Fruit fly (Drosophila melanogaster) whole organism, embryonic: ENCODE results near the gene CG12289.

Experiments
- B-H2 ChIP-seq: fragments of 200-800 bp; sonication (Bioruptor generic); optimal IDR thresholded peaks from 2 replicates; lab custom pipeline; 2018; ENCODE audit warnings: missing biosample characterization, mild to moderate bottlenecking, missing genetic modification characterization
- BEAF-32 ChIP-seq: fragments of 200-800 bp; sonication (Bioruptor generic); optimal IDR thresholded peaks from 3 replicates; lab custom pipeline; 2017; ENCODE audit warnings: missing biosample characterization, missing genetic modification characterization, mild to moderate bottlenecking, moderate library complexity, missing genetic modification reagents
- Bteb2 ChIP-seq: fragments of 200-800 bp; sonication (Bioruptor generic); optimal IDR thresholded peaks from 2 replicates; lab custom pipeline; 2016; ENCODE audit warnings: missing biosample characterization, missing genetic modification characterization
- C15 ChIP-seq: fragments of 200-800 bp; sonication (Bioruptor generic); IDR thresholded peaks from 3 replicates; pipeline ENCODE4 v1.3.6; 2022; ENCODE audit warnings: missing biosample characterization, missing genetic modification characterization
- CG10431 ChIP-seq: fragments of 200-800 bp; sonication (Bioruptor generic); optimal IDR thresholded peaks from 3 replicates; lab custom pipeline; 2018; ENCODE audit warnings: missing biosample characterization, mild to moderate bottlenecking, missing genetic modification characterization
- CG11247 ChIP-seq: fragments of 200-800 bp; sonication (Bioruptor generic); IDR thresholded peaks from 2 replicates; pipeline ENCODE4 v1.3.6; 2022; ENCODE audit warnings: missing biosample characterization, missing genetic modification characterization
- CG13123 ChIP-seq: fragments of 200-800 bp; sonication (Bioruptor generic); optimal IDR thresholded peaks from 2 replicates; lab custom pipeline; 2016; ENCODE audit warnings: missing biosample characterization, missing genetic modification characterization
- CG14441 ChIP-seq: fragments of 200-800 bp; sonication (Bioruptor generic); IDR thresholded peaks from 2 replicates; pipeline ENCODE4 v1.3.6; 2022; ENCODE audit warnings: missing biosample characterization, missing genetic modification characterization
- CG15269 ChIP-seq: fragments of 200-800 bp; sonication (Bioruptor generic); optimal IDR thresholded peaks from 2 replicates; lab custom pipeline; 2018; ENCODE audit warnings: missing biosample characterization, mild to moderate bottlenecking, missing genetic modification characterization, moderate library complexity
- CG1529 ChIP-seq: fragments of 200-800 bp; sonication (Bioruptor generic); optimal IDR thresholded peaks from 3 replicates; lab custom pipeline; 2018; ENCODE audit warnings: missing biosample characterization, missing genetic modification characterization
- CG15601 ChIP-seq: fragments of 200-800 bp; sonication (Bioruptor generic); optimal IDR thresholded peaks from 3 replicates; lab custom pipeline; 2019; ENCODE audit warnings: missing biosample characterization, mild to moderate bottlenecking, missing genetic modification characterization, moderate library complexity
- CG18619 ChIP-seq: fragments of 200-800 bp; sonication (Bioruptor generic); optimal IDR thresholded peaks from 3 replicates; lab custom pipeline; 2017; ENCODE audit warnings: missing biosample characterization, mild to moderate bottlenecking, missing genetic modification characterization
- CG18764 ChIP-seq: fragments of 200-800 bp; sonication (Bioruptor generic); optimal IDR thresholded peaks from 3 replicates; lab custom pipeline; 2016; ENCODE audit warnings: missing biosample characterization, missing genetic modification characterization
- CG2202 ChIP-seq: fragments of 200-800 bp; sonication (Bioruptor generic); optimal IDR thresholded peaks from 2 replicates; lab custom pipeline; 2018; ENCODE audit warnings: missing biosample characterization, mild to moderate bottlenecking, missing genetic modification characterization
- CG31224 ChIP-seq: fragments of 200-800 bp; sonication (Bioruptor generic); IDR thresholded peaks from 2 replicates; pipeline ENCODE4 v1.3.6; 2022; ENCODE audit warnings: missing biosample characterization, missing genetic modification characterization
- CG32767 ChIP-seq: fragments of 200-800 bp; sonication (Bioruptor generic); IDR thresholded peaks from 2 replicates; pipeline ENCODE4 v1.3.6; 2022; ENCODE audit warnings: missing biosample characterization, missing genetic modification characterization
- CG6683 ChIP-seq: fragments of 200-800 bp; sonication (Bioruptor generic); optimal IDR thresholded peaks from 2 replicates; lab custom pipeline; 2017; ENCODE audit warnings: missing biosample characterization, mild to moderate bottlenecking, missing genetic modification characterization, missing genetic modification reagents
- CG8924 ChIP-seq: fragments of 200-800 bp; optimal IDR thresholded peaks from 3 replicates; lab custom pipeline; 2019; ENCODE audit warnings: missing biosample characterization, mild to moderate bottlenecking, missing genetic modification characterization, moderate library complexity
- CG9437 ChIP-seq: fragments of 200-800 bp; sonication (Bioruptor generic); optimal IDR thresholded peaks from 2 replicates; lab custom pipeline; 2018; ENCODE audit warnings: missing biosample characterization, mild to moderate bottlenecking, missing genetic modification characterization
- CG9876 ChIP-seq: fragments of 200-800 bp; sonication (Bioruptor generic); optimal IDR thresholded peaks from 2 replicates; lab custom pipeline; 2016; ENCODE audit warnings: missing biosample characterization, missing genetic modification characterization
- Dip2 ChIP-seq: fragments of 200-800 bp; sonication (Bioruptor generic); IDR thresholded peaks from 2 replicates; pipeline ENCODE4 v1.3.6; 2022; ENCODE audit warnings: missing biosample characterization, missing genetic modification characterization
- Eip74EF ChIP-seq, 2 experiments: fragments of 200-800 bp in 1 of 2; fragments of >200 bp in 1 of 2; sonication (Bioruptor generic) in 1 of 2; optimal IDR thresholded peaks; 2 replicates each; lab custom pipeline; 2017 to 2019; ENCODE audit warnings: missing biosample characterization in 2 of 2, missing genetic modification characterization in 2 of 2, mild to moderate bottlenecking in 1 of 2, moderate library complexity in 1 of 2
- Gug ChIP-seq: fragments of 200-800 bp; sonication (Bioruptor generic); IDR thresholded peaks from 4 replicates; pipeline ENCODE4 v1.3.6; 2022; ENCODE audit warnings: missing biosample characterization, missing genetic modification characterization
- MTF-1 ChIP-seq: fragments of 200-800 bp; sonication (Bioruptor generic); optimal IDR thresholded peaks from 2 replicates; lab custom pipeline; 2018; ENCODE audit warnings: missing biosample characterization, mild to moderate bottlenecking, missing genetic modification characterization, borderline replicate concordance
- Nf-YA ChIP-seq: fragments of 200-800 bp; sonication (Bioruptor generic); IDR thresholded peaks from 2 replicates; pipeline ENCODE4 v1.3.6; 2022; ENCODE audit warnings: missing biosample characterization, missing genetic modification characterization
- Nf-YB ChIP-seq: fragments of 200-800 bp; sonication (Bioruptor generic); optimal IDR thresholded peaks from 3 replicates; lab custom pipeline; 2019; ENCODE audit warnings: missing biosample characterization, mild to moderate bottlenecking, missing genetic modification characterization, moderate library complexity
- Sox100B ChIP-seq: fragments of 200-800 bp; sonication (Bioruptor generic); optimal IDR thresholded peaks from 3 replicates; lab custom pipeline; 2018; ENCODE audit warnings: missing biosample characterization, mild to moderate bottlenecking, missing genetic modification characterization
- Sry-β ChIP-seq: fragments of 200-800 bp; sonication (Bioruptor generic); optimal IDR thresholded peaks from 2 replicates; lab custom pipeline; 2018; ENCODE audit warnings: missing biosample characterization, mild to moderate bottlenecking, missing genetic modification characterization, moderate library complexity
- Trl ChIP-seq, 3 experiments: fragments of >200 bp in 2 of 3; fragments of 200-800 bp in 1 of 3; sonication (Bioruptor generic) in 1 of 3; optimal IDR thresholded peaks; 2 replicates in 1 of 3; 3 replicates in 2 of 3; lab custom pipeline; 2016 to 2017; ENCODE audit warnings: missing biosample characterization in 1 of 3, missing genetic modification characterization in 1 of 3
- ap ChIP-seq: fragments of 200-800 bp; sonication (Bioruptor generic); IDR thresholded peaks from 2 replicates; pipeline ENCODE4 v1.3.6; 2022; ENCODE audit warnings: missing biosample characterization, missing genetic modification characterization
- ase ChIP-seq: fragments of 200-800 bp; sonication (Bioruptor generic); IDR thresholded peaks from 3 replicates; pipeline ENCODE4 v1.3.6; 2022; ENCODE audit warnings: missing biosample characterization, missing genetic modification characterization
- ato ChIP-seq: fragments of 200-800 bp; sonication (Bioruptor generic); IDR thresholded peaks from 2 replicates; pipeline ENCODE4 v1.3.6; 2022; ENCODE audit warnings: missing biosample characterization, missing genetic modification characterization; ENCODE audit not compliant: partially characterized antibody
- cad ChIP-seq: fragments of >200 bp; optimal IDR thresholded peaks from 2 replicates; lab custom pipeline; 2017; ENCODE audit warnings: missing biosample characterization, missing genetic modification characterization
- disco-r ChIP-seq: fragments of 200-800 bp; sonication (Bioruptor generic); optimal IDR thresholded peaks from 2 replicates; lab custom pipeline; 2016; ENCODE audit warnings: missing biosample characterization, missing genetic modification characterization
- dmrt11E ChIP-seq: fragments of 200-800 bp; sonication (Bioruptor generic); optimal IDR thresholded peaks from 3 replicates; lab custom pipeline; 2018; ENCODE audit warnings: missing biosample characterization, mild to moderate bottlenecking, missing genetic modification characterization, moderate library complexity
- fd3F ChIP-seq: fragments of 200-800 bp; sonication (Bioruptor generic); optimal IDR thresholded peaks from 2 replicates; lab custom pipeline; 2018; ENCODE audit warnings: missing biosample characterization, mild to moderate bottlenecking, missing genetic modification characterization, moderate library complexity
- gcm ChIP-seq: fragments of 200-800 bp; sonication (Bioruptor generic); optimal IDR thresholded peaks from 2 replicates; lab custom pipeline; 2019; ENCODE audit warnings: missing biosample characterization, mild to moderate bottlenecking, missing genetic modification characterization, moderate library complexity
- gsb-n ChIP-seq: fragments of 200-800 bp; sonication (Bioruptor generic); optimal IDR thresholded peaks from 3 replicates; lab custom pipeline; 2018; ENCODE audit warnings: missing biosample characterization, mild to moderate bottlenecking, missing genetic modification characterization
- jumu ChIP-seq: fragments of 200-800 bp; sonication (Bioruptor generic); optimal IDR thresholded peaks from 3 replicates; lab custom pipeline; 2016; ENCODE audit warnings: missing biosample characterization, missing genetic modification characterization
- lmd ChIP-seq: fragments of 200-800 bp; sonication (Bioruptor generic); IDR thresholded peaks from 2 replicates; pipeline ENCODE4 v1.3.6; 2022; ENCODE audit warnings: missing biosample characterization, missing genetic modification characterization
- org-1 ChIP-seq: fragments of 200-800 bp; sonication (Bioruptor generic); optimal IDR thresholded peaks from 2 replicates; lab custom pipeline; 2017; ENCODE audit warnings: missing biosample characterization, missing genetic modification characterization
- peb ChIP-seq: fragments of 200-800 bp; sonication (Bioruptor generic); IDR thresholded peaks from 2 replicates; pipeline ENCODE4 v1.3.6; 2022; ENCODE audit warnings: missing biosample characterization, missing genetic modification characterization
- repo ChIP-seq: fragments of 200-800 bp; sonication (Bioruptor generic); optimal IDR thresholded peaks from 2 replicates; lab custom pipeline; 2016; ENCODE audit warnings: missing biosample characterization, missing genetic modification characterization
- run ChIP-seq: fragments of 200-800 bp; sonication (Bioruptor generic); optimal IDR thresholded peaks from 3 replicates; lab custom pipeline; 2018; ENCODE audit warnings: missing biosample characterization, mild to moderate bottlenecking, missing genetic modification characterization
- sisA ChIP-seq: fragments of 200-800 bp; sonication (Bioruptor generic); IDR thresholded peaks from 2 replicates; pipeline ENCODE4 v1.3.6; 2022; ENCODE audit warnings: missing biosample characterization, missing genetic modification characterization
- slp2 ChIP-seq: fragments of 200-800 bp; sonication (Bioruptor generic); optimal IDR thresholded peaks from 2 replicates; lab custom pipeline; 2016; ENCODE audit warnings: missing biosample characterization, missing genetic modification characterization
- ssp ChIP-seq: fragments of 200-800 bp; sonication (Bioruptor generic); IDR thresholded peaks from 2 replicates; pipeline ENCODE4 v1.3.6; 2022; ENCODE audit warnings: missing biosample characterization, missing genetic modification characterization
- sug ChIP-seq: fragments of 200-800 bp; optimal IDR thresholded peaks from 2 replicates; lab custom pipeline; 2019; ENCODE audit warnings: missing biosample characterization, mild to moderate bottlenecking, missing genetic modification characterization, moderate library complexity
- tin ChIP-seq: fragments of 200-800 bp; sonication (Bioruptor generic); optimal IDR thresholded peaks from 3 replicates; lab custom pipeline; 2016; ENCODE audit warnings: missing biosample characterization, missing genetic modification characterization
- vvl ChIP-seq: fragments of 200-800 bp; sonication (Bioruptor generic); IDR thresholded peaks from 2 replicates; pipeline ENCODE4 v1.3.6; 2022; ENCODE audit warnings: missing biosample characterization, missing genetic modification characterization

Gene CG12289

DNA sequence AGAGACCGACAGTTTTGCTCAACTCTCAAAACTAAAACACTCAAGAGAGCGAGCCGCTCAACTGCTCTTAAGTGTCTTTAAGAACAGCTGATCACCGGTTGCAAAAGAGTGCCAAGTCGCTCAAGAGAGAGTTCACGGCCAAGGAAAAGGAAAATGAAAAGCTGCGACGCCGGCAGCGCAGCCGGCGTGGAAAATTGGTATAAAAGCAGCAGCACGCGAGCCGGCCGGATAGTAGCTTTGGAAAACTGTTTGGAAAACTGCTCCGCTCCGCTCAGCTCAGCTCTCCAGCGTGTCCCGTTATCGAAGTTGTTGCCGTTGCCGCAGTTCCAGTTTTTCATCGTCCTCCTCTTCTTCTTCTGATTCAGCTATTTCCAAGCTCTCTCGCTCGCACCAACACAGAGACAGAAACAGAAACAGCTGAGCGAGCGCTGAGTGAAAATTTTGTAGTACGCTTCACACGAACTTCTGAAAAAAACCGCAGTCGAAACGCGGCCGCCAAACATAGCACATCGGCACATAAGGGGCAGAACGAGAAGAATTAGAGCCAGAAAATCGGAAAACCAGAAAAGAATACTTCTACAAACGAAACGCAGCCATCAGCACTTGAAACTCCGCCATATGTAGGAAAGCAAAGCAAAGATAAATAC lies 29.2 kb upstream of the CG12289 start, which contains the start of gene chrb (continued):
- TF ChIP-seq CG15269 (tag; lab: Kevin White, UChicago) (peak; percentile 62), Bteb2 (GFP tag; lab: Kevin White, UChicago) (no peak), CG2202 (peak; percentile 30), repo (GFP tag; lab: Kevin White, UChicago) (peak; percentile 71), CG6683 (GFP tag; lab: Kevin White, UChicago) (no peak), jumu (peak; percentile 39), Nf-YB (GFP tag; lab: Kevin White, UChicago) (peak; percentile 48), Sox100B (GFP tag; lab: Kevin White, UChicago) (no peak), dmrt11E (tag; lab: Kevin White, UChicago) (no peak), CG9876 (GFP tag; lab: Kevin White, UChicago) (peak; percentile 47), run (peak; percentile 41), CG10431 (GFP tag; lab: Kevin White, UChicago) (no peak), disco-r (GFP tag; lab: Kevin White, UChicago) (peak; percentile 4), org-1 (GFP tag; lab: Kevin White, UChicago) (no peak), ase (GFP tag; lab: Robert Waterston, UW) (no peak), CG18764 (GFP tag; lab: Kevin White, UChicago) (no peak), cad (GFP tag; lab: Kevin White, UChicago) (peak; percentile 41), ssp (no peak), ap (GFP tag; lab: Robert Waterston, UW) (no peak), tin (GFP tag; lab: Kevin White, UChicago) (peak; percentile 17), CG9437 (GFP tag; lab: Kevin White, UChicago) (no peak), vvl (GFP tag; lab: Robert Waterston, UW) (peak; percentile 85), Gug (peak; percentile 38; the same call in 2 of the 4 replicates), CG11247 (GFP tag; lab: Robert Waterston, UW) (peak; percentile 39; the same call in 1 of the 2 replicates), C15 (GFP tag; lab: Robert Waterston, UW) (no peak), Dip2 (GFP tag; lab: Robert Waterston, UW) (no peak), CG13123 (GFP tag; lab: Kevin White, UChicago) (no peak), gsb-n (tag; lab: Kevin White, UChicago) (peak; percentile 69), Eip74EF (GFP tag; optimal IDR thresholded peaks at IDR 0.05; lab: Kevin White, UChicago) (peak in 1 of 2 experiments; percentile 52), peb (GFP tag; lab: Robert Waterston, UW) (no peak), CG1529 (no peak), Nf-YA (GFP tag; lab: Robert Waterston, UW) (no peak), Trl (optimal IDR thresholded peaks at IDR 0.05; lab: Kevin White, UChicago) (peak; percentile 95 to 98), Trl (GFP tag; optimal IDR thresholded peaks at IDR 0.05; lab: Kevin White, UChicago) (peak; percentile 76), slp2 (GFP tag; lab: Kevin White, UChicago) (peak; percentile 40), BEAF-32 (GFP tag; lab: Kevin White, UChicago) (no peak), CG32767 (GFP tag; lab: Robert Waterston, UW) (peak; percentile 50; the same call in 1 of the 2 replicates), B-H2 (no peak), CG18619 (GFP tag; lab: Kevin White, UChicago) (peak; percentile 17), fd3F (GFP tag; lab: Kevin White, UChicago) (no peak), ato (GFP tag; lab: Robert Waterston, UW) (peak; percentile 69), CG8924 (tag; lab: Kevin White, UChicago) (peak; percentile 71), CG14441 (GFP tag; lab: Robert Waterston, UW) (no peak), lmd (GFP tag; lab: Robert Waterston, UW) (peak; percentile 18; the same call in 1 of the 2 replicates), sisA (GFP tag; lab: Robert Waterston, UW) (no peak), gcm (GFP tag; lab: Kevin White, UChicago) (peak; percentile 41), CG31224 (no peak), MTF-1 (GFP tag; lab: Kevin White, UChicago) (peak; percentile 52), CG15601 (tag; lab: Kevin White, UChicago) (no peak), sug (tag; lab: Kevin White, UChicago) (peak; percentile 37), Sry-β (no peak)
